Worm (Caenorhabditis elegans) whole organism, early embryonic: ENCODE measurements around the gene col-8.

Experiments
- B0310.2 ChIP-seq: sonication (generic microtip); optimal IDR thresholded peaks from 2 replicates; lab custom pipeline; 2016; ENCODE audit warnings: mild to moderate bottlenecking, missing genetic modification characterization, missing compliant biosample characterization
- F13C5.2 ChIP-seq: sonication (generic microtip); optimal IDR thresholded peaks from 2 replicates; lab custom pipeline; 2017; ENCODE audit warnings: mild to moderate bottlenecking, missing genetic modification characterization, inconsistent platforms, missing compliant biosample characterization
- aly-1 ChIP-seq: sonication (generic microtip); optimal IDR thresholded peaks from 2 replicates; lab custom pipeline; 2016; ENCODE audit warnings: missing genetic modification characterization, missing compliant biosample characterization
- ama-1 ChIP-seq: fragments of 150-350 bp; optimal IDR thresholded peaks from 2 replicates; lab custom pipeline; 2014
- ceh-13 ChIP-seq: fragments of 200-800 bp; sonication (Bioruptor generic); optimal IDR thresholded peaks from 2 replicates; lab custom pipeline; 2018; ENCODE audit warnings: mild to moderate bottlenecking, missing genetic modification characterization, missing compliant biosample characterization
- ceh-36 ChIP-seq: sonication (generic microtip); optimal IDR thresholded peaks from 2 replicates; lab custom pipeline; 2016; ENCODE audit warnings: missing genetic modification characterization, inconsistent platforms, missing compliant biosample characterization
- ets-7 ChIP-seq: sonication (generic microtip); optimal IDR thresholded peaks from 2 replicates; lab custom pipeline; 2016; ENCODE audit warnings: missing genotype, missing genetic modification characterization, missing compliant biosample characterization
- flt-1 ChIP-seq: fragments of 200-800 bp; sonication (Bioruptor generic); IDR thresholded peaks from 2 replicates; pipeline ENCODE4 v1.3.6; 2022; ENCODE audit warnings: missing genetic modification characterization, missing compliant biosample characterization
- hmbx-1 ChIP-seq: sonication (generic microtip); optimal IDR thresholded peaks from 2 replicates; lab custom pipeline; 2016; ENCODE audit warnings: mild to moderate bottlenecking, missing genetic modification characterization, missing compliant biosample characterization
- hmg-4 ChIP-seq: fragments of 200-800 bp; sonication (Bioruptor generic); optimal IDR thresholded peaks from 2 replicates; lab custom pipeline; 2018; ENCODE audit warnings: mild to moderate bottlenecking, missing genetic modification characterization, missing compliant biosample characterization
- hnd-1 ChIP-seq: sonication (generic microtip); optimal IDR thresholded peaks from 2 replicates; lab custom pipeline; 2016; ENCODE audit warnings: missing genetic modification characterization, missing compliant biosample characterization
- pes-1 ChIP-seq: fragments of 200-800 bp; sonication (Bioruptor generic); IDR thresholded peaks from 2 replicates; pipeline ENCODE4 v1.3.6; 2022; ENCODE audit warnings: missing genetic modification reagents, missing genetic modification characterization, missing compliant biosample characterization
- scrt-1 ChIP-seq: fragments of 200-800 bp; sonication (Bioruptor generic); IDR thresholded peaks from 2 replicates; pipeline ENCODE4 v1.3.6; 2022; ENCODE audit warnings: missing genetic modification characterization, missing compliant biosample characterization
- sea-1 ChIP-seq: fragments of 200-800 bp; sonication (Bioruptor generic); conservative IDR thresholded peaks from 2 replicates; pipeline ENCODE4 v1.3.6; 2022; ENCODE audit warnings: missing genetic modification characterization, missing compliant biosample characterization
- tbx-11 ChIP-seq: fragments of 200-800 bp; sonication (Bioruptor generic); IDR thresholded peaks from 2 replicates; pipeline ENCODE4 v1.3.6; 2022; ENCODE audit warnings: missing genetic modification characterization, missing compliant biosample characterization
- tbx-37 ChIP-seq: fragments of 200-800 bp; sonication (Bioruptor generic); conservative IDR thresholded peaks from 2 replicates; pipeline ENCODE4 v1.3.6; 2022; ENCODE audit warnings: missing genetic modification reagents, missing genetic modification characterization, missing compliant biosample characterization
- tra-4 ChIP-seq: sonication (generic microtip); optimal IDR thresholded peaks from 2 replicates; lab custom pipeline; 2017; ENCODE audit warnings: missing genetic modification characterization, missing compliant biosample characterization

Gene col-8

DNA sequence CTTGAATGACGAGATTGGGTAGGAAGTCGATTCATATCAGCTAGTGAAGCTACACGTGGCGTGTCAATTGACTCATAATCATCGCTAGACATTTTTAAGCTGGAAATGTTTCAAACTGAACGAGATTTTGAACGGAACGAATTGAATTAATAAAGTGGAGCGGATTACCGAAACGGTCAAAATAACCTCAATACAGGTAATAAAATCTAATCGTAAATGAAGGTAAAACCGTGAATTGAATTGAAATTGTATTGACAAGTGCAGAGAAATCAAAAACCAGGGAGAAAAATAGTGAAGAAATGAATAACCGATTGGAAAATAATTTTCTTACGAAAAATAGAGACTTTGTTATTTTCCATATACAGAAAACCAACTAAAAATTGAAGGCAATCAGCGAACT lies 8.7 kb upstream of the col-8 start, which contains the start of gene cyk-1:
Gene cyk-1, minus strand, starts transcription at position 101 of the 400 bp plus-strand sequence.
- no peak for TF ChIP-seq flt-1

DNA sequence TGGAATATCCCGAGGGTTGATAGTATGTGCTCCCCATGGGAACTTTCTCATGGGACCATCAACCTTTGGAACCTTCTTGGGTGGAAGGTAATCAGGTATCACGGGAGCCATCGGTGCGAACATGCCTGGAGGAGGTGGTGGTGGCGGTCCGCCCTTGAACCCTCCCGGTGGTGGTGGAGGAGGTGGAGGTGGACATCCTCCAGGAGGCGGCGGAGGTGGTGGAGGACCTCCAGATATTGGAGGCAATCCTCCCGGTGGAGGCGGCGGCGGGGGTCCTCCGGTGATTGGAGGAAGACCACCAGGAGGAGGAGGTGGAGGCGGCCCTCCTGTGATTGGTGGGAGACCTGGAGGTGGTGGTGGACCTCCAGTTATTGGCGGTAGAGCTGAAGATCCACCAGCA lies 5.4 kb upstream of the col-8 start:
- no peak for TF ChIP-seq tra-4 (tag; lab: Kevin White, UChicago)
- no peak for TF ChIP-seq hmg-4 (GFP tag; lab: Kevin White, UChicago)
- TF ChIP-seq F13C5.2 (tag; lab: Kevin White, UChicago) = no peak
- TF ChIP-seq hmbx-1 = no peak
- no peak for TF ChIP-seq hnd-1 (tag; lab: Kevin White, UChicago)
- TF ChIP-seq tbx-11 (GFP tag; lab: Robert Waterston, UW) = no peak

DNA sequence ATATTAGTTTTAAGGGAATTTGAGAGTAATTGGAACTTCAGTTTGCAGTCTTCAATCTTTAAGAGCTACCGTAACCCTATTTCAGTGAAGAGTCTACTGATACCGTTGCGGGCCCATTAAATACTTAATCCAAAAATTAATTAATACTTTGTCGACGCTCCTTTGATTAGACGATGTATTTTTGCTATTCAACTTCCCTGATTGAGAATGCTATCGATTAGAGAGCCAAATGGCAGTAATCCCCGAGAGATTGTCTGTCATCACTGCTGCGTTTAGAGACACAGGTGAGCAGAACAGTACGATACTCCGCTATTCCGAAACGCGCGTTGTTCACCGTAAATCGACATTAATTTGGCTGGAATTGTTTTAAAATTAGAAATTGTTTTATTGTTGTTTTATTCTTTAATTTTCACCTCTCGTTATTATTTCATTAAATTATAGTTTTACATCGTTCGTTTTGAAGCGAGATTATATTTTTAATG lies 797 bp upstream of the col-8 start, which contains the start of gene rfl-1:
Gene rfl-1, plus strand, starts transcription at position 51 of the 482 bp plus-strand sequence.
- no peak for TF ChIP-seq hmg-4 (GFP tag; lab: Kevin White, UChicago)
- TF ChIP-seq hmbx-1 = no peak
- no peak for TF ChIP-seq tra-4 (tag; lab: Kevin White, UChicago)
- TF ChIP-seq hnd-1 (tag; lab: Kevin White, UChicago) = no peak
- TF ChIP-seq ets-7 (tag; lab: Kevin White, UChicago) = no peak
- TF ChIP-seq flt-1 = no peak
- no peak for TF ChIP-seq F13C5.2 (tag; lab: Kevin White, UChicago)
- no peak for TF ChIP-seq ceh-13 (GFP tag; lab: Kevin White, UChicago)
- no peak for TF ChIP-seq pes-1 (GFP tag; lab: Robert Waterston, UW)
- TF ChIP-seq aly-1 (tag; lab: Kevin White, UChicago) = no peak
- TF ChIP-seq scrt-1 (GFP tag; lab: Robert Waterston, UW) = no peak
- TF ChIP-seq B0310.2 (tag; lab: Kevin White, UChicago) = no peak
- TF ChIP-seq sea-1 (GFP tag; lab: Robert Waterston, UW) = no peak
- no peak for TF ChIP-seq tbx-37 (GFP tag; lab: Robert Waterston, UW)
- no peak for TF ChIP-seq ceh-36 (tag; lab: Kevin White, UChicago)
- TF ChIP-seq ama-1 (lab: Kevin White, UChicago) = no peak
- no peak for TF ChIP-seq tbx-11 (GFP tag; lab: Robert Waterston, UW)

DNA sequence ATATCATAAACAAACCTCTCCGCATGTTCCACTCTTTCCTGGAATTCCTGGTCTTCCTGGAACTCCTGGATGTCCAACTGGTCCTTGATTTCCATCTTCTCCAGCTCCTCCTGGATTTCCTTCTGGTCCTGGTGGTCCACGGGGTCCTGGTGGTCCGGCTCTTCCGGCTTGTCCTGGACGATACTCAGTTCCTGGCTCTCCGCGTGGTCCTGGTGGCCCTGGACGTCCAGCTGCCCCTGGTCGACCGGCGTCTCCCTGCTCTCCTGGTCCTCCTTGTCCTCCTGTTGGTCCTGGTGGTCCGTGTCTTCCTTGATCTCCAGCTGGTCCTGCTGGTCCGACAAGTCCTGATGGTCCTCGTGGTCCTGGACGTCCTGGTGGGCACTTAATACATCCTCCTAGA lies 676 bp downstream of the col-8 start:
- TF ChIP-seq pes-1 (GFP tag; lab: Robert Waterston, UW) = no peak
- no peak for TF ChIP-seq ets-7 (tag; lab: Kevin White, UChicago)
- no peak for TF ChIP-seq hmg-4 (GFP tag; lab: Kevin White, UChicago)
- TF ChIP-seq sea-1 (GFP tag; lab: Robert Waterston, UW) = no peak
- TF ChIP-seq B0310.2 (tag; lab: Kevin White, UChicago) = no peak
- no peak for TF ChIP-seq flt-1
- no peak for TF ChIP-seq aly-1 (tag; lab: Kevin White, UChicago)
- TF ChIP-seq ceh-13 (GFP tag; lab: Kevin White, UChicago) = no peak
- TF ChIP-seq F13C5.2 (tag; lab: Kevin White, UChicago) = no peak
- no peak for TF ChIP-seq hnd-1 (tag; lab: Kevin White, UChicago)

DNA sequence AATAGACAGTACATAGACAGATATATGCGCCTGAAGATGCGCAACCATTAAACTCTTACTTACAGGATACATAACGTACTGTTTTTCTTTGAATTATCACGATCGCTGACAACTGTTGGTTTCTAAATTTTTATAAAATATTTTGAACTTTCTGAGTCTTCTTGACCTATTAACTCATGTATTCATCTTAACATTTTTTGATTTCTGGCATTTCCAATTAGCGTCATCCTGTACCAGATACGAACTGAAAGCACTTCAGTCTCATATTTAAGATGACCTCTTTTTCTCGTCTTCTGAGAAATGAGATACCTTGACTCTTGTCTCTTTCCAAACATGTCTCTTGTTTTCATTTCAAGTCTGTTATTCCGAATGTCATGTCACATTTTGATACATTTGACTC lies 6.6 kb downstream of the col-8 start:
- TF ChIP-seq flt-1 (no peak), scrt-1 (GFP tag; lab: Robert Waterston, UW) (no peak), sea-1 (GFP tag; lab: Robert Waterston, UW) (no peak), ceh-13 (GFP tag; lab: Kevin White, UChicago) (no peak), ceh-36 (tag; lab: Kevin White, UChicago) (no peak), tbx-11 (GFP tag; lab: Robert Waterston, UW) (no peak), pes-1 (GFP tag; lab: Robert Waterston, UW) (no peak), ama-1 (lab: Kevin White, UChicago) (no peak), hmg-4 (GFP tag; lab: Kevin White, UChicago) (no peak), aly-1 (tag; lab: Kevin White, UChicago) (no peak), tra-4 (tag; lab: Kevin White, UChicago) (no peak), hmbx-1 (no peak), ets-7 (tag; lab: Kevin White, UChicago) (no peak), tbx-37 (GFP tag; lab: Robert Waterston, UW) (no peak), F13C5.2 (tag; lab: Kevin White, UChicago) (no peak), hnd-1 (tag; lab: Kevin White, UChicago) (no peak)

DNA sequence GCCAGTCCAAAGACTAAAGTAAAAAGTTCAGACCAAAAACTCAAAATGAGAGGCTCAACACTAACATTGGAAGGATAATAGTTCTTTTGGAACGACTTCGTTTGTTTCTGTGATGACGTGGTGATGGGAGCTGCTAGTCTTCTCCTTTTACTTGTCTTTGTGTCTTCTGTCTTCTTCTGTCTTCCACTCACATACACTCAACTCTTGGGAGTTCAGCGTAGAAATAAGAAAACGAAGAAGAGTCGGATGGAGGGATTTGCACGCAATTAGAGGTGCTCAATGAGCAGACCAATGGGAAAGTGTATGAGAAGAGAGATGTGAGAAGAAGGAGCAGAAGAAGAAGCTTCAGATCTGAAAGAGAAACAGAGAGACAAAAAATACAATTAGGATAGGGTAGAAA lies 8.3 kb downstream of the col-8 start:
- TF ChIP-seq tbx-11 (GFP tag; lab: Robert Waterston, UW) (no peak), aly-1 (tag; lab: Kevin White, UChicago) (no peak), tbx-37 (GFP tag; lab: Robert Waterston, UW) (no peak), ceh-36 (tag; lab: Kevin White, UChicago) (no peak), hmg-4 (GFP tag; lab: Kevin White, UChicago) (no peak), hnd-1 (tag; lab: Kevin White, UChicago) (no peak)

DNA sequence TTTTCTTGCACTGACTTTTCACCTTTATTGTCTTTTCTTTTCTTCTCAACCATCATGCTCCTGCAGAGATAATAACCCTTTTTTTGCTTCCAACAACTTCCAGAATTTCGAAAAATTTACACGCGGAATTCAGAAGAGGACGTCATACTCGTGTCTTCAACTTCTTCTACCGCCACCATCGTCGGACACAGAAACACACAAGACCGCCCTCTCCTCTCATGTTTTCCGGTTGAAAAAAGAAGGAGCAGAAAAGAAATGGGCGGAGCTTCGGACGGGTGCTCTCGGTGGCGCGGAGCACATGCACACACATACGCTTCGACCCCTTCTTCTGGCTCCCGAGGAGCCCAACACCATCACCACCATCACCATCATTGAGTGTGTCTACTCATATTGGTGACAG lies 11.6 kb downstream of the col-8 start, which contains the start of gene lgc-38:
Gene lgc-38, plus strand, starts transcription at position 301 of the 400 bp plus-strand sequence.
- no peak for TF ChIP-seq sea-1 (GFP tag; lab: Robert Waterston, UW)
- no peak for TF ChIP-seq tra-4 (tag; lab: Kevin White, UChicago)
- TF ChIP-seq tbx-37 (GFP tag; lab: Robert Waterston, UW) = no peak
- TF ChIP-seq F13C5.2 (tag; lab: Kevin White, UChicago) = no peak
- TF ChIP-seq ets-7 (tag; lab: Kevin White, UChicago) = no peak
- TF ChIP-seq tbx-11 (GFP tag; lab: Robert Waterston, UW) = no peak
- TF ChIP-seq ama-1 (lab: Kevin White, UChicago) = no peak

DNA sequence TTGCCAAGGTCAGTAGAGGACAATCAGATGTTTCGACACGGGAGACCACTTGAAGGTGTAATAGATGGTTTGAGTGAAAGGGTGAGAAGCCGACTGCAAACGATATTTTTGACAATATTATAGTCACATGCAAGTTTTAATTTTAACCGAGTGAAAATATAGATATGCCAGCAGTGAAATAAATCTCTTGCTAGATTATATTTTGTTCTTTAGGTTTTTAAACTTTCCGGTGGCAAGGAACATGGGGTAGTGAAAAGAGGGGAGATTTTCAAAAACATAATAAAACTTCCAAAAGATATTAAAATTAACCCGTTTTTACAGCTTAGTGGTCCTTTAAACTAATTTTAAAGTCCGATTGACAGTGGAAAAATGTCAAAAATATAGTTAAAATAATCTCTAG lies 15.1 kb downstream of the col-8 start, which contains the start of gene C06E8.5:
Gene C06E8.5, minus strand, starts transcription at position 101 of the 400 bp plus-strand sequence.
- no peak for TF ChIP-seq hmg-4 (GFP tag; lab: Kevin White, UChicago)
- TF ChIP-seq B0310.2 (tag; lab: Kevin White, UChicago) = no peak
- no peak for TF ChIP-seq tbx-37 (GFP tag; lab: Robert Waterston, UW)
- TF ChIP-seq hnd-1 (tag; lab: Kevin White, UChicago) = no peak
- no peak for TF ChIP-seq flt-1
- no peak for TF ChIP-seq ama-1 (lab: Kevin White, UChicago)
- TF ChIP-seq sea-1 (GFP tag; lab: Robert Waterston, UW) = no peak
- no peak for TF ChIP-seq scrt-1 (GFP tag; lab: Robert Waterston, UW)
